Worm (Caenorhabditis elegans): ENCODE measurements around the gene ptr-20.

- TF ChIP-seq unc-39 (tag; optimal IDR thresholded peaks at IDR 0.05) = no peak
- no peak for TF ChIP-seq daf-8 (GFP tag; IDR thresholded peaks at IDR 0.05)
- no peak for TF ChIP-seq skn-1 (tag; optimal IDR thresholded peaks at IDR 0.05)
- TF ChIP-seq nhr-11 (tag; optimal IDR thresholded peaks at IDR 0.05) = no peak
- no peak for TF ChIP-seq ZK337.2 (GFP tag; IDR thresholded peaks at IDR 0.05)
- no peak for TF ChIP-seq lsy-2 (tag; optimal IDR thresholded peaks at IDR 0.05)
- no peak for TF ChIP-seq ZK546.5 (tag; optimal IDR thresholded peaks at IDR 0.05)
- TF ChIP-seq lin-39 (tag; optimal IDR thresholded peaks at IDR 0.05) = no peak
- TF ChIP-seq Y75B8A.6 (GFP tag; IDR thresholded peaks at IDR 0.05) = no peak
- TF ChIP-seq nhr-10 (tag; optimal IDR thresholded peaks at IDR 0.05) = no peak
- TF ChIP-seq nhr-25 (tag; optimal IDR thresholded peaks at IDR 0.05; ENCODE audit: borderline replicate concordance, insufficient read depth) = no peak
- TF ChIP-seq hlh-30 (tag; optimal IDR thresholded peaks at IDR 0.05; ENCODE audit: insufficient read depth) = no peak
- TF ChIP-seq cey-2 (tag; optimal IDR thresholded peaks at IDR 0.05; ENCODE audit: borderline replicate concordance, insufficient read depth) = no peak
These were observed 14.3 kb upstream of the ptr-20 start for ce11 chrII:15143729-15144128.

Measured in whole organism, L4 larva.